Worm (Caenorhabditis elegans): Measurements from ENCODE around the gene clec-28.

clec-28 gene

DNA sequence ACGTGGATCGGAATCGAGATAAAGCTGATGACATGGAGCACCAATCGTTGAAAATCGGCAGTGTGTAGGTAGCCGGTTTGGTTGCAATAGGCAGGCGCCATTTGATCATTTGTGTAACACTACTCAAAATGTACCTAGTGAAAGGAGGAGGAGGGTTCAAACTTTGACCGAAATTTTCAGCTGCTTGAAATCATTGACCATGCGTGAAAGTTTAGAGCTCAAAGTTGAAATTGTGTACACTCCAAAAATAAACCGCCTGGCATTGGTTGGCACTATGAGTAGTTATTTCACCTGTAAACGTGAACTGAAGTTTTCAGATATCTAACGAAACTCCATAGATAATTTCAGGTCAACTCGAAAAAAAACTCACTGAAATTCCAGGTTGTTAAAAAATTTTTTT is 33.6 kb upstream of the clec-28 start, which contains the start of gene srh-215:
Gene srh-215, minus strand, starts transcription at position 101 of the 400 bp plus-strand sequence.
- TF ChIP-seq unc-55 (GFP tag; optimal IDR thresholded peaks at IDR 0.05), result no peak
- no peak for TF ChIP-seq sem-4 (tag; optimal IDR thresholded peaks at IDR 0.05)
- no peak for TF ChIP-seq ama-1 (optimal IDR thresholded peaks at IDR 0.05)
- no peak for TF ChIP-seq mbf-1 (tag; optimal IDR thresholded peaks at IDR 0.05)
- no peak for TF ChIP-seq fos-1 (tag; optimal IDR thresholded peaks at IDR 0.05)
- no peak for TF ChIP-seq ZK546.5 (tag; optimal IDR thresholded peaks at IDR 0.05)
- no peak for TF ChIP-seq skn-1 (tag; optimal IDR thresholded peaks at IDR 0.05)

DNA sequence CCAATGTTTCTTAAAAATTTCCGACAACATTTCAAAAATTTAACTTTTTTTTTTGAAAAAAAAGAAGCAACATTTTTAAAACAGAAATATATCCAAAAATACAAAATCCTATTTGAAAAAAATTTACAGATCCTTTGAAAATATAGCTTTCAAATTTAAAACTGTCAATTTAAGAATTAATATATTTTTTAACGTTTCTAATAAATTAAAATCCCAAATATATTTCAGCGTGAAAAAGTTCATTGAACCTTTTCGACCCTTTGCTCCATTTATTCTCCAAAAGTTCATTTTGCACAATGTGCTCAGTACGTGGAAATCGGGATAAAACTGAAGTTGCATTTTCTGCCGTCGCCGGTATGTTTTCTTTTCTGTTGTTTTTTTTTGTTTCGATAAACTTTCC is 32.6 kb upstream of the clec-28 start, which contains the start of gene phy-3:
Gene phy-3, plus strand, starts transcription at position 301 of the 400 bp plus-strand sequence.
- no peak for TF ChIP-seq lin-39 (tag; optimal IDR thresholded peaks at IDR 0.05)
- TF ChIP-seq lsy-2 (tag; optimal IDR thresholded peaks at IDR 0.05), result no peak
- no peak for TF ChIP-seq nhr-237 (tag; optimal IDR thresholded peaks at IDR 0.05)
- no peak for TF ChIP-seq F13H6.1 (tag; optimal IDR thresholded peaks at IDR 0.05)
- TF ChIP-seq ztf-4 (tag; optimal IDR thresholded peaks at IDR 0.05), result no peak
- no peak for TF ChIP-seq unc-55 (GFP tag; optimal IDR thresholded peaks at IDR 0.05)
- TF ChIP-seq zag-1 (tag; optimal IDR thresholded peaks at IDR 0.05), result no peak
- TF ChIP-seq ztf-1 (GFP tag; conservative IDR thresholded peaks at IDR 0.05), result no peak
- no peak for TF ChIP-seq peb-1 (tag; optimal IDR thresholded peaks at IDR 0.05)
- no peak for TF ChIP-seq mab-5 (tag; optimal IDR thresholded peaks at IDR 0.05)
- no peak for TF ChIP-seq aly-2 (tag; optimal IDR thresholded peaks at IDR 0.05)
- TF ChIP-seq crh-2 (tag; optimal IDR thresholded peaks at IDR 0.05), result no peak
- no peak for TF ChIP-seq snpc-4 (tag; optimal IDR thresholded peaks at IDR 0.05)
- TF ChIP-seq C34F6.9 (tag; optimal IDR thresholded peaks at IDR 0.05), result no peak
- no peak for TF ChIP-seq nhr-21 (tag; optimal IDR thresholded peaks at IDR 0.05)
- no peak for TF ChIP-seq nhr-12 (tag; optimal IDR thresholded peaks at IDR 0.05)

DNA sequence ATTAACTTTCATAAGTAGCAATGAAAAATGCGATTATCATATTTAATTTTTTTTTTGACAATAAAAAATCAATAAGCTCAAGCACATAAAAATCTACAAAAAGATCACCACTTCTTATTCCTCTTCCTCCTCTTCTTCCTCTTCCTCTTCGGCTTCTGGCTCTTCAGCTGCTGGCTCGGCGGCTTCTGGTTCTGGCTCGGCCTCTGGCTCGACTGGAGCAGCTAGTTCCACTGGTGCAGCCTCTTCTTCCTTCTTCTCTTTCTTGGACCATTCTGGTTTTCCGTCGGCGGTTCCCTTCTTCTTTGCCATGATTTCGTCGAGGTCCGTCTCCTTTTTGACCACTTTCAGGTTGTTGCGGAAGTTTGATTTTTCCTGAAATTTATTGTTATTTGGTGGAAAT is 31.8 kb upstream of the clec-28 start:
- TF ChIP-seq nhr-237 (tag; optimal IDR thresholded peaks at IDR 0.05), result no peak

DNA sequence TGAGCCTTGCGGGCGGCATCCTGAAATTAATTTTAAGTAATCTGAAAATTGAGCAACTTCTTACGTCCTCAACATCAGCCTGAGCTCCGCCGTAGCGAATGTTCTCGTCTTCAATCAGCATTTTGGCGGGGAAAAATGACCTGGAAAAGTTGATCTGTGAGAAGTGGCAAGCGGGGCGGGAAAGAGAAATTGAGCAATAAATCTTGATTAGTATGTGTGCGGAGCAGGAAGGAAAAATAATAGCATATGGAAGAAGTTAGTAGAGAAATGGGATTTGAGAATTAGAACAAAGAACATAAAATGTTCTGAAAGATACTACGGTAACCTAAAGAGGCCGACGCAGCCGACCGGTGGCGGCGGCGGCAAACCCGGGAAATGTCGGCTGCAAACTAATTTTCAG is 30.5 kb upstream of the clec-28 start, which contains the start of gene tni-3:
Gene tni-3, minus strand, starts transcription at position 140 of the 400 bp plus-strand sequence.
- TF ChIP-seq unc-62 (GFP tag; optimal IDR thresholded peaks at IDR 0.05) (no peak), nhr-25 (tag; optimal IDR thresholded peaks at IDR 0.05) (no peak), R02D3.7 (tag; optimal IDR thresholded peaks at IDR 0.05) (no peak), peb-1 (tag; optimal IDR thresholded peaks at IDR 0.05) (no peak), dmd-4 (tag; optimal IDR thresholded peaks at IDR 0.05) (no peak), nhr-12 (tag; optimal IDR thresholded peaks at IDR 0.05) (no peak), nhr-129 (tag; optimal IDR thresholded peaks at IDR 0.05) (no peak), ZK546.5 (tag; optimal IDR thresholded peaks at IDR 0.05) (no peak), crh-2 (tag; optimal IDR thresholded peaks at IDR 0.05) (no peak), nhr-21 (tag; optimal IDR thresholded peaks at IDR 0.05) (no peak), alr-1 (tag; optimal IDR thresholded peaks at IDR 0.05) (no peak), nhr-77 (tag; optimal IDR thresholded peaks at IDR 0.05) (no peak)

ce11 chrV:16836100-16836499 is 29.4 kb upstream of the clec-28 start:
- TF ChIP-seq skn-1 (tag; optimal IDR thresholded peaks at IDR 0.05) (no peak), peb-1 (tag; optimal IDR thresholded peaks at IDR 0.05) (no peak), mdl-1 (tag; optimal IDR thresholded peaks at IDR 0.05) (no peak), lin-13 (GFP tag; optimal IDR thresholded peaks at IDR 0.05) (no peak), nhr-237 (tag; optimal IDR thresholded peaks at IDR 0.05) (no peak), lin-11 (tag; optimal IDR thresholded peaks at IDR 0.05) (no peak), dmd-4 (tag; optimal IDR thresholded peaks at IDR 0.05) (no peak), aly-2 (tag; optimal IDR thresholded peaks at IDR 0.05) (no peak), nhr-21 (tag; optimal IDR thresholded peaks at IDR 0.05) (no peak), F13H6.1 (tag; optimal IDR thresholded peaks at IDR 0.05) (no peak), sem-4 (tag; optimal IDR thresholded peaks at IDR 0.05) (no peak), zag-1 (tag; optimal IDR thresholded peaks at IDR 0.05) (no peak), unc-39 (tag; optimal IDR thresholded peaks at IDR 0.05) (no peak)

ce11 chrV:16838435-16838834 is 27.1 kb upstream of the clec-28 start:
- no peak for TF ChIP-seq lin-39 (tag; optimal IDR thresholded peaks at IDR 0.05)
- TF ChIP-seq nhr-6 (tag; optimal IDR thresholded peaks at IDR 0.05), result no peak
- TF ChIP-seq lsy-2 (tag; optimal IDR thresholded peaks at IDR 0.05), result no peak
- no peak for TF ChIP-seq ztf-4 (tag; optimal IDR thresholded peaks at IDR 0.05)
- no peak for TF ChIP-seq dmd-4 (tag; optimal IDR thresholded peaks at IDR 0.05)
- TF ChIP-seq nhr-129 (tag; optimal IDR thresholded peaks at IDR 0.05), result no peak
- TF ChIP-seq sem-4 (tag; optimal IDR thresholded peaks at IDR 0.05), result no peak
- TF ChIP-seq egl-27 (tag; optimal IDR thresholded peaks at IDR 0.05), result no peak
- TF ChIP-seq skn-1 (tag; optimal IDR thresholded peaks at IDR 0.05), result no peak
- TF ChIP-seq snpc-4 (tag; optimal IDR thresholded peaks at IDR 0.05), result no peak
- TF ChIP-seq zag-1 (tag; optimal IDR thresholded peaks at IDR 0.05), result no peak
- TF ChIP-seq nhr-237 (tag; optimal IDR thresholded peaks at IDR 0.05), result no peak
- no peak for TF ChIP-seq fos-1 (tag; optimal IDR thresholded peaks at IDR 0.05)
